Worm (Caenorhabditis elegans) whole organism, L1 larva: Measurements from ENCODE around the gene F09E10.1.
A peak's percentile ranks its signal among the peaks of the same experiment; 100 is the strongest.

Experiments used
- C16A3.4 ChIP-seq: fragments of 150-350 bp; optimal IDR thresholded peaks from 2 replicates; lab custom pipeline; 2014; ENCODE audit warnings: missing biosample characterization, missing genetic modification characterization
- aha-1 ChIP-seq: fragments of 150-350 bp; optimal IDR thresholded peaks from 2 replicates; lab custom pipeline; 2014; ENCODE audit warnings: missing biosample characterization, missing genetic modification characterization
- aly-2 ChIP-seq: fragments of 150-350 bp; optimal IDR thresholded peaks from 2 replicates; lab custom pipeline; 2014; ENCODE audit warnings: missing biosample characterization, missing genetic modification characterization
- ama-1 ChIP-seq: fragments of 150-350 bp; optimal IDR thresholded peaks from 2 replicates; lab custom pipeline; 2014
- blmp-1 ChIP-seq: fragments of 150-350 bp; optimal IDR thresholded peaks from 2 replicates; lab custom pipeline; 2014; ENCODE audit warnings: missing biosample characterization, missing genetic modification characterization
- ceh-8 ChIP-seq: fragments of 200-800 bp; sonication (Bioruptor generic); optimal IDR thresholded peaks from 2 replicates; lab custom pipeline; 2018; ENCODE audit warnings: mild to moderate bottlenecking, missing genetic modification characterization, moderate library complexity, missing compliant biosample characterization
- ceh-82 ChIP-seq, 3 experiments: fragments of 150-350 bp in 1 of 3; sonication (generic microtip) in 2 of 3; optimal IDR thresholded peaks; 2 replicates each; lab custom pipeline; 2014 to 2017; ENCODE audit warnings: missing biosample characterization in 3 of 3, missing genetic modification characterization in 3 of 3
- dpl-1 ChIP-seq, 3 experiments: fragments of 150-350 bp in 2 of 3; sonication (generic microtip) in 1 of 3; optimal IDR thresholded peaks; 2 replicates each; lab custom pipeline; 2014 to 2017; ENCODE audit warnings: missing biosample characterization in 3 of 3, missing genetic modification characterization in 3 of 3, missing genetic modification reagents in 3 of 3
- dsc-1 ChIP-seq: sonication (generic microtip); optimal IDR thresholded peaks from 2 replicates; lab custom pipeline; 2016; ENCODE audit warnings: mild to moderate bottlenecking, missing genetic modification characterization, missing compliant biosample characterization
- efl-1 ChIP-seq, 4 experiments: fragments of 150-350 bp; optimal IDR thresholded peaks in 3 of 4; peaks in 1 of 4; 1 replicate in 1 of 4; 2 replicates in 3 of 4; lab custom pipeline; 2014; ENCODE audit warnings: missing biosample characterization in 2 of 4, missing genetic modification characterization in 2 of 4, missing genetic modification reagents in 2 of 4
- egl-27 ChIP-seq, 2 experiments: fragments of 150-350 bp in 1 of 2; sonication (generic microtip); optimal IDR thresholded peaks; 3 replicates each; lab custom pipeline; 2017 to 2018; ENCODE audit warnings: missing biosample characterization in 2 of 2, missing genetic modification characterization in 2 of 2, missing genetic modification reagents in 2 of 2
- fkh-10 ChIP-seq: sonication (generic microtip); optimal IDR thresholded peaks from 2 replicates; lab custom pipeline; 2017; ENCODE audit warnings: missing biosample characterization, missing genetic modification reagents, missing genetic modification characterization
- fkh-4 ChIP-seq: sonication (generic microtip); optimal IDR thresholded peaks from 2 replicates; lab custom pipeline; 2016; ENCODE audit warnings: missing compliant biosample characterization, missing genetic modification characterization, borderline replicate concordance
- fkh-8 ChIP-seq: sonication (generic microtip); optimal IDR thresholded peaks from 2 replicates; lab custom pipeline; 2016; ENCODE audit warnings: mild to moderate bottlenecking, missing genetic modification characterization, missing compliant biosample characterization
- grh-1 ChIP-seq: fragments of 200-800 bp; sonication (Bioruptor generic); IDR thresholded peaks from 2 replicates; pipeline ENCODE4 v1.3.6; 2022; ENCODE audit warnings: missing genetic modification reagents, missing genetic modification characterization, missing compliant biosample characterization
- hlh-17 ChIP-seq: fragments of 200-800 bp; sonication (Bioruptor generic); optimal IDR thresholded peaks from 2 replicates; lab custom pipeline; 2018; ENCODE audit warnings: missing genetic modification characterization, mild to moderate bottlenecking, missing compliant biosample characterization, moderate library complexity, borderline replicate concordance
- hlh-4 ChIP-seq: sonication (generic microtip); optimal IDR thresholded peaks from 2 replicates; lab custom pipeline; 2016; ENCODE audit warnings: mild to moderate bottlenecking, missing genetic modification characterization, missing compliant biosample characterization
- irx-1 ChIP-seq: sonication (generic microtip); optimal IDR thresholded peaks from 2 replicates; lab custom pipeline; 2016; ENCODE audit warnings: missing genetic modification characterization, missing compliant biosample characterization
- isw-1 ChIP-seq: fragments of 200-800 bp; sonication (Bioruptor generic); IDR thresholded peaks from 2 replicates; pipeline ENCODE4 v1.3.6; 2022; ENCODE audit warnings: missing genetic modification characterization, missing compliant biosample characterization
- jun-1 ChIP-seq: fragments of 150-350 bp; optimal IDR thresholded peaks from 2 replicates; lab custom pipeline; 2014; ENCODE audit warnings: missing biosample characterization, missing genetic modification reagents, missing genetic modification characterization
- lin-14 ChIP-seq: fragments of 200-800 bp; sonication (Bioruptor generic); optimal IDR thresholded peaks from 2 replicates; lab custom pipeline; 2018; ENCODE audit warnings: mild to moderate bottlenecking, missing genetic modification characterization, moderate library complexity, missing compliant biosample characterization
- lin-15B ChIP-seq: fragments of 150-350 bp; sonication (generic microtip); optimal IDR thresholded peaks from 3 replicates; lab custom pipeline; 2014; ENCODE audit warnings: missing biosample characterization, missing genetic modification characterization
- lin-35 ChIP-seq, 2 experiments: fragments of 150-350 bp; optimal IDR thresholded peaks; 2 replicates each; lab custom pipeline; 2014; ENCODE audit warnings: missing biosample characterization in 2 of 2, missing genetic modification characterization in 2 of 2, missing genetic modification reagents in 2 of 2
- lir-3 ChIP-seq: sonication (generic microtip); optimal IDR thresholded peaks from 2 replicates; lab custom pipeline; 2016; ENCODE audit warnings: mild to moderate bottlenecking, missing genetic modification characterization, moderate library complexity, missing compliant biosample characterization; ENCODE audit not compliant: poor library complexity
- mef-2 ChIP-seq: fragments of 150-350 bp; optimal IDR thresholded peaks from 2 replicates; lab custom pipeline; 2014; ENCODE audit warnings: missing biosample characterization, missing genetic modification characterization
- nhr-20 ChIP-seq: sonication (generic microtip); optimal IDR thresholded peaks from 2 replicates; lab custom pipeline; 2016; ENCODE audit warnings: mild to moderate bottlenecking, missing genetic modification characterization, missing compliant biosample characterization
- nhr-237 ChIP-seq: fragments of 150-350 bp; optimal IDR thresholded peaks from 2 replicates; lab custom pipeline; 2014; ENCODE audit warnings: missing biosample characterization, missing genetic modification characterization
- nhr-47 ChIP-seq: sonication (generic microtip); optimal IDR thresholded peaks from 2 replicates; lab custom pipeline; 2016; ENCODE audit warnings: mild to moderate bottlenecking, missing genetic modification characterization, moderate library complexity, missing compliant biosample characterization
- nhr-71 ChIP-seq: sonication (generic microtip); optimal IDR thresholded peaks from 2 replicates; lab custom pipeline; 2016; ENCODE audit warnings: mild to moderate bottlenecking, missing genetic modification characterization, moderate library complexity, missing compliant biosample characterization
- nhr-76 ChIP-seq: sonication (generic microtip); optimal IDR thresholded peaks from 2 replicates; lab custom pipeline; 2017; ENCODE audit warnings: missing biosample characterization, missing genetic modification characterization
- nhr-90 ChIP-seq: sonication (generic microtip); optimal IDR thresholded peaks from 2 replicates; lab custom pipeline; 2016; ENCODE audit warnings: mild to moderate bottlenecking, missing genetic modification characterization, missing compliant biosample characterization; ENCODE audit not compliant: poor library complexity
- pag-3 ChIP-seq: sonication (generic microtip); optimal IDR thresholded peaks from 2 replicates; lab custom pipeline; 2017; ENCODE audit warnings: missing genetic modification characterization, mild to moderate bottlenecking, missing compliant biosample characterization, antibody characterized with exemption, borderline replicate concordance; ENCODE audit not compliant: insufficient read depth
- pax-3 ChIP-seq: fragments of 200-800 bp; sonication (Bioruptor generic); optimal IDR thresholded peaks from 2 replicates; lab custom pipeline; 2018; ENCODE audit warnings: mild to moderate bottlenecking, missing genetic modification characterization, moderate library complexity, missing compliant biosample characterization
- pqm-1 ChIP-seq: sonication (generic microtip); optimal IDR thresholded peaks from 3 replicates; lab custom pipeline; 2017; ENCODE audit warnings: missing biosample characterization, missing genetic modification characterization
- rnt-1 ChIP-seq: sonication (generic microtip); optimal IDR thresholded peaks from 2 replicates; lab custom pipeline; 2016; ENCODE audit warnings: mild to moderate bottlenecking, missing genetic modification characterization, moderate library complexity, missing compliant biosample characterization
- skn-1 ChIP-seq: fragments of 150-350 bp; optimal IDR thresholded peaks from 2 replicates; lab custom pipeline; 2014; ENCODE audit warnings: missing biosample characterization, missing genetic modification characterization
- snpc-4 ChIP-seq: fragments of 150-350 bp; optimal IDR thresholded peaks from 2 replicates; lab custom pipeline; 2014; ENCODE audit warnings: missing biosample characterization, missing genetic modification characterization
- snu-23 ChIP-seq: sonication (generic microtip); optimal IDR thresholded peaks from 2 replicates; lab custom pipeline; 2016; ENCODE audit warnings: missing genetic modification characterization, missing compliant biosample characterization
- swsn-7 ChIP-seq: sonication (generic microtip); optimal IDR thresholded peaks from 2 replicates; lab custom pipeline; 2016; ENCODE audit warnings: missing genetic modification characterization, missing compliant biosample characterization
- unc-130 ChIP-seq: fragments of 150-350 bp; optimal IDR thresholded peaks from 2 replicates; lab custom pipeline; 2017; ENCODE audit warnings: missing biosample characterization, missing genetic modification characterization, inconsistent platforms
- unc-62 ChIP-seq: fragments of 150-350 bp; optimal IDR thresholded peaks from 2 replicates; lab custom pipeline; 2014; ENCODE audit warnings: missing biosample characterization, missing genetic modification reagents, missing genetic modification characterization
- xbp-1 ChIP-seq: sonication (generic microtip); optimal IDR thresholded peaks from 2 replicates; lab custom pipeline; 2016; ENCODE audit warnings: missing genetic modification characterization, missing compliant biosample characterization
- zag-1 ChIP-seq: fragments of 150-350 bp; optimal IDR thresholded peaks from 2 replicates; lab custom pipeline; 2014; ENCODE audit warnings: missing biosample characterization, missing genetic modification characterization
- ztf-4 ChIP-seq: fragments of 150-350 bp; optimal IDR thresholded peaks from 2 replicates; lab custom pipeline; 2014; ENCODE audit warnings: missing biosample characterization, missing genetic modification characterization

The F09E10.1 gene

DNA sequence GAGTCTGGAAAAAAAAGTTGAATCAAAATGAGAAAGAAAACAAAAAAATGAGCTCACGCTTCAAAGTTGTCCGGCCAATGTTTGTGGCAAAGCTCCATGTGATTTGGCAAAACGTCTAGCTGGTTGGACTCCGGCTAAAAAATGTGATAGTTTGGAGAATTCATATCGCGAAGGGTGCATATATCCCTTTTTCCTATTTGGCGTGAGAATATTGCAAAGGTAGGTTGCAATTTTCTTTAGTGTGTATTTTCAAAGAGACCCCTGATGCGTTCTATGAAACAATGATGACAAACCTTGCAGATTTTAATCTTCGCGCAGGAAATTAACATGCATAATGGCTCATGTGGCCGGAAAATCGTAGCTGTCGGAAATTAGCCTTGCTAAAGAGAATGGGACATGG, 10.4 kb upstream of the F09E10.1 start:
- no peak for TF ChIP-seq ceh-8 (GFP tag; lab: Kevin White, UChicago)
- TF ChIP-seq dpl-1 (GFP tag; optimal IDR thresholded peaks at IDR 0.05; lab: Kevin White, UChicago) = no peak
- TF ChIP-seq lin-14 (GFP tag; lab: Kevin White, UChicago) = no peak
- TF ChIP-seq xbp-1 (tag; lab: Kevin White, UChicago) = no peak
- TF ChIP-seq pag-3 (tag; lab: Kevin White, UChicago) = no peak
- TF ChIP-seq hlh-4 (tag; lab: Kevin White, UChicago) = no peak
- peak in 1 of 2 experiments; percentile 4 for TF ChIP-seq lin-35 (GFP tag; optimal IDR thresholded peaks at IDR 0.05; lab: Kevin White, UChicago)
- TF ChIP-seq nhr-47 (tag; lab: Kevin White, UChicago) = peak; percentile 58
- no peak for TF ChIP-seq hlh-17 (GFP tag; lab: Kevin White, UChicago)
- TF ChIP-seq nhr-20 (tag; lab: Kevin White, UChicago) = no peak
- no peak for TF ChIP-seq unc-62 (GFP tag; lab: Kevin White, UChicago)
- no peak for TF ChIP-seq ama-1 (lab: Kevin White, UChicago)
- no peak for TF ChIP-seq blmp-1 (tag; lab: Kevin White, UChicago)
- TF ChIP-seq isw-1 = no peak
- no peak for TF ChIP-seq fkh-8 (tag; lab: Kevin White, UChicago)
- TF ChIP-seq swsn-7 (tag; lab: Kevin White, UChicago) = no peak
- TF ChIP-seq nhr-90 = peak; percentile 39
- TF ChIP-seq snpc-4 = no peak
- no peak for TF ChIP-seq lir-3 (tag; lab: Kevin White, UChicago)
- TF ChIP-seq ceh-82 (tag; optimal IDR thresholded peaks at IDR 0.05; lab: Kevin White, UChicago) = peak in 1 of 3 experiments; percentile 3
- TF ChIP-seq irx-1 (tag; lab: Kevin White, UChicago) = peak; percentile 3
- TF ChIP-seq ztf-4 (tag; lab: Kevin White, UChicago) = no peak
- TF ChIP-seq skn-1 (tag; lab: Kevin White, UChicago) = peak; percentile 23
- no peak for TF ChIP-seq aha-1 (tag; lab: Kevin White, UChicago)
- no peak for TF ChIP-seq fkh-4
- no peak for TF ChIP-seq zag-1 (tag; lab: Kevin White, UChicago)
- TF ChIP-seq mef-2 (tag; lab: Kevin White, UChicago) = no peak
- no peak for TF ChIP-seq unc-130 (tag; lab: Kevin White, UChicago)
- TF ChIP-seq rnt-1 (tag; lab: Kevin White, UChicago) = peak; percentile 13
- TF ChIP-seq snu-23 = peak; percentile 51
- TF ChIP-seq C16A3.4 = no peak
- TF ChIP-seq jun-1 (tag; lab: Kevin White, UChicago) = peak; percentile 17
- TF ChIP-seq pqm-1 = no peak
- TF ChIP-seq nhr-71 (tag; lab: Kevin White, UChicago) = peak; percentile 7
- TF ChIP-seq aly-2 (tag; lab: Kevin White, UChicago) = no peak
- TF ChIP-seq lin-15B (tag; lab: Kevin White, UChicago) = no peak
- no peak for TF ChIP-seq pax-3 (tag; lab: Kevin White, UChicago)
- no peak for TF ChIP-seq nhr-237 (tag; lab: Kevin White, UChicago)
- no peak for TF ChIP-seq egl-27 (tag; optimal IDR thresholded peaks at IDR 0.05; lab: Kevin White, UChicago)
- TF ChIP-seq efl-1 (optimal IDR thresholded peaks at IDR 0.05; lab: Kevin White, UChicago) = no peak
- peak in 1 of 2 experiments; percentile 27 for TF ChIP-seq efl-1 (GFP tag; optimal IDR thresholded peaks at IDR 0.05 in 1 of 2; lab: Kevin White, UChicago)
- TF ChIP-seq nhr-76 (tag; lab: Kevin White, UChicago) = no peak
- TF ChIP-seq fkh-10 (GFP tag; lab: Kevin White, UChicago) = no peak
- TF ChIP-seq dsc-1 = no peak
- no peak for TF ChIP-seq grh-1 (GFP tag; lab: Robert Waterston, UW)
- TF ChIP-seq, all 84 proteins: peak for 11
